Fruit fly (Drosophila melanogaster) whole organism, embryonic: Measurements from ENCODE around the gene Alg2.
A peak's percentile ranks its signal among the peaks of the same experiment; 100 is the strongest.

Experiments used
- CG10209 ChIP-seq: fragments of 200-800 bp; sonication (Bioruptor generic); optimal IDR thresholded peaks from 3 replicates; lab custom pipeline; 2017; ENCODE audit warnings: missing biosample characterization, mild to moderate bottlenecking, missing genetic modification characterization, missing genetic modification reagents
- CG10366 ChIP-seq: fragments of 200-800 bp; sonication (Bioruptor generic); IDR thresholded peaks from 2 replicates; pipeline ENCODE4 v1.3.6; 2022; ENCODE audit warnings: missing biosample characterization, missing genetic modification characterization
- CG11560 ChIP-seq: fragments of 200-800 bp; sonication (Bioruptor generic); IDR thresholded peaks from 3 replicates; pipeline ENCODE4 v1.3.6; 2022; ENCODE audit warnings: missing biosample characterization, missing genetic modification characterization
- CG12236 ChIP-seq: fragments of 200-800 bp; sonication (Bioruptor generic); optimal IDR thresholded peaks from 2 replicates; lab custom pipeline; 2016; ENCODE audit warnings: missing biosample characterization, missing genetic modification characterization
- CG13894 ChIP-seq: fragments of 200-800 bp; sonication (Bioruptor generic); optimal IDR thresholded peaks from 3 replicates; lab custom pipeline; 2018; ENCODE audit warnings: missing biosample characterization, mild to moderate bottlenecking, missing genetic modification characterization, moderate library complexity
- CG1832 ChIP-seq: fragments of 200-800 bp; sonication (Bioruptor generic); optimal IDR thresholded peaks from 2 replicates; lab custom pipeline; 2017; ENCODE audit warnings: missing biosample characterization, mild to moderate bottlenecking, missing genetic modification characterization, inconsistent platforms
- CG2712 ChIP-seq: fragments of 200-800 bp; optimal IDR thresholded peaks from 3 replicates; lab custom pipeline; 2019; ENCODE audit warnings: missing biosample characterization, mild to moderate bottlenecking, missing genetic modification characterization, moderate library complexity
- CG30403 ChIP-seq: fragments of 200-800 bp; sonication (Bioruptor generic); optimal IDR thresholded peaks from 3 replicates; lab custom pipeline; 2016; ENCODE audit warnings: missing biosample characterization, missing genetic modification characterization
- CG33213 ChIP-seq: fragments of 200-800 bp; sonication (Bioruptor generic); optimal IDR thresholded peaks from 3 replicates; lab custom pipeline; 2016; ENCODE audit warnings: missing biosample characterization, missing genetic modification characterization
- CG4328 ChIP-seq: fragments of 200-800 bp; sonication (Bioruptor generic); optimal IDR thresholded peaks from 3 replicates; lab custom pipeline; 2017; ENCODE audit warnings: missing biosample characterization, missing genetic modification reagents, missing genetic modification characterization
- CG4360 ChIP-seq: fragments of 200-800 bp; sonication (Bioruptor generic); IDR thresholded peaks from 2 replicates; pipeline ENCODE4 v1.3.6; 2022; ENCODE audit warnings: missing biosample characterization, missing genetic modification characterization
- CG6254 ChIP-seq: fragments of 200-800 bp; sonication (Bioruptor generic); optimal IDR thresholded peaks from 3 replicates; lab custom pipeline; 2017; ENCODE audit warnings: mild to moderate bottlenecking, missing biosample characterization, missing genetic modification reagents, missing genetic modification characterization
- CG6791 ChIP-seq: fragments of 200-800 bp; sonication (Bioruptor generic); IDR thresholded peaks from 3 replicates; pipeline ENCODE4 v1.3.6; 2022; ENCODE audit warnings: missing biosample characterization, missing genetic modification characterization; ENCODE audit not compliant: partially characterized antibody
- CG6813 ChIP-seq: fragments of 200-800 bp; sonication (Bioruptor generic); optimal IDR thresholded peaks from 2 replicates; lab custom pipeline; 2017; ENCODE audit warnings: missing biosample characterization, missing genetic modification characterization, mild to moderate bottlenecking, moderate library complexity, missing genetic modification reagents
- CG7745 ChIP-seq: fragments of 200-800 bp; sonication (Bioruptor generic); optimal IDR thresholded peaks from 2 replicates; lab custom pipeline; 2018; ENCODE audit warnings: missing biosample characterization, mild to moderate bottlenecking, missing genetic modification characterization, moderate library complexity
- CG8281 ChIP-seq: fragments of 200-800 bp; sonication (Bioruptor generic); optimal IDR thresholded peaks from 2 replicates; lab custom pipeline; 2018; ENCODE audit warnings: missing biosample characterization, mild to moderate bottlenecking, missing genetic modification characterization, moderate library complexity
- Chrac-16 ChIP-seq: fragments of 200-800 bp; sonication (Bioruptor generic); optimal IDR thresholded peaks from 3 replicates; lab custom pipeline; 2016; ENCODE audit warnings: missing biosample characterization, missing genetic modification characterization
- D19B ChIP-seq: fragments of 200-800 bp; sonication (Bioruptor generic); optimal IDR thresholded peaks from 2 replicates; lab custom pipeline; 2017; ENCODE audit warnings: missing biosample characterization, mild to moderate bottlenecking, missing genetic modification characterization
- Dip3 ChIP-seq: fragments of 200-800 bp; sonication (Bioruptor generic); optimal IDR thresholded peaks from 3 replicates; lab custom pipeline; 2016; ENCODE audit warnings: missing biosample characterization, missing genetic modification characterization
- Fer3 ChIP-seq: fragments of 200-800 bp; sonication (Bioruptor generic); optimal IDR thresholded peaks from 2 replicates; lab custom pipeline; 2018; ENCODE audit warnings: missing biosample characterization, mild to moderate bottlenecking, missing genetic modification characterization, moderate library complexity
- HLHmδ ChIP-seq: fragments of 200-800 bp; sonication (Bioruptor generic); optimal IDR thresholded peaks from 2 replicates; lab custom pipeline; 2018; ENCODE audit warnings: missing biosample characterization, mild to moderate bottlenecking, missing genetic modification characterization, moderate library complexity
- Hr3 ChIP-seq: fragments of 200-800 bp; sonication (Bioruptor generic); optimal IDR thresholded peaks from 3 replicates; lab custom pipeline; 2016; ENCODE audit warnings: missing biosample characterization, missing genetic modification characterization
- Kr ChIP-seq: fragments of 200-800 bp; sonication (Bioruptor generic); optimal IDR thresholded peaks from 2 replicates; lab custom pipeline; 2017; ENCODE audit warnings: missing biosample characterization, mild to moderate bottlenecking, missing genetic modification characterization
- MTF-1 ChIP-seq: fragments of 200-800 bp; sonication (Bioruptor generic); optimal IDR thresholded peaks from 2 replicates; lab custom pipeline; 2018; ENCODE audit warnings: missing biosample characterization, mild to moderate bottlenecking, missing genetic modification characterization, borderline replicate concordance
- Max ChIP-seq: fragments of 200-800 bp; sonication (Bioruptor generic); optimal IDR thresholded peaks from 2 replicates; lab custom pipeline; 2016; ENCODE audit warnings: missing biosample characterization, mild to moderate bottlenecking, missing genetic modification characterization
- NFAT ChIP-seq: fragments of 200-800 bp; sonication (Bioruptor generic); IDR thresholded peaks from 2 replicates; pipeline ENCODE4 v1.3.6; 2022; ENCODE audit warnings: missing biosample characterization, missing genetic modification characterization
- NfI ChIP-seq: fragments of 200-800 bp; sonication (Bioruptor generic); optimal IDR thresholded peaks from 3 replicates; lab custom pipeline; 2018; ENCODE audit warnings: missing biosample characterization, mild to moderate bottlenecking, missing genetic modification characterization, moderate library complexity
- Spps ChIP-seq: fragments of 200-800 bp; sonication (Bioruptor generic); optimal IDR thresholded peaks from 2 replicates; lab custom pipeline; 2018; ENCODE audit warnings: missing biosample characterization, mild to moderate bottlenecking, missing genetic modification characterization
- az2 ChIP-seq: fragments of 200-800 bp; sonication (Bioruptor generic); optimal IDR thresholded peaks from 3 replicates; lab custom pipeline; 2016; ENCODE audit warnings: missing biosample characterization, missing genetic modification characterization
- bcd ChIP-seq: fragments of 200-800 bp; sonication (Bioruptor generic); optimal IDR thresholded peaks from 2 replicates; lab custom pipeline; 2017; ENCODE audit warnings: missing biosample characterization, mild to moderate bottlenecking, missing genetic modification characterization
- bigmax ChIP-seq: fragments of 200-800 bp; sonication (Bioruptor generic); optimal IDR thresholded peaks from 2 replicates; lab custom pipeline; 2018; ENCODE audit warnings: missing biosample characterization, mild to moderate bottlenecking, missing genetic modification characterization
- dpn ChIP-seq, 2 experiments: fragments of 200-800 bp; sonication (Bioruptor generic); optimal IDR thresholded peaks; 3 replicates each; lab custom pipeline; 2016; ENCODE audit warnings: missing biosample characterization in 2 of 2, missing genetic modification characterization in 2 of 2
- grau ChIP-seq: fragments of 200-800 bp; optimal IDR thresholded peaks from 3 replicates; lab custom pipeline; 2019; ENCODE audit warnings: missing biosample characterization, mild to moderate bottlenecking, missing genetic modification characterization, moderate library complexity
- hbn ChIP-seq: fragments of 200-800 bp; sonication (Bioruptor generic); IDR thresholded peaks from 2 replicates; pipeline ENCODE4 v1.3.6; 2022; ENCODE audit warnings: missing biosample characterization, missing genetic modification characterization; ENCODE audit not compliant: partially characterized antibody
- ken ChIP-seq: fragments of 200-800 bp; sonication (Bioruptor generic); IDR thresholded peaks from 3 replicates; pipeline ENCODE4 v1.3.6; 2022; ENCODE audit warnings: missing biosample characterization, missing genetic modification characterization
- lola ChIP-seq, 3 experiments: fragments of >200 bp in 2 of 3; fragments of 200-800 bp in 1 of 3; sonication (Bioruptor generic) in 1 of 3; optimal IDR thresholded peaks; 2 replicates each; lab custom pipeline; 2017 to 2019; ENCODE audit warnings: missing biosample characterization in 3 of 3, missing genetic modification characterization in 3 of 3, mild to moderate bottlenecking in 1 of 3, moderate library complexity in 1 of 3
- mam ChIP-seq: fragments of 200-800 bp; sonication (Bioruptor generic); optimal IDR thresholded peaks from 3 replicates; lab custom pipeline; 2016; ENCODE audit warnings: missing biosample characterization, missing genetic modification characterization
- nom ChIP-seq: fragments of 200-800 bp; sonication (Bioruptor generic); optimal IDR thresholded peaks from 2 replicates; lab custom pipeline; 2017; ENCODE audit warnings: missing biosample characterization, missing genetic modification characterization, mild to moderate bottlenecking, moderate library complexity, missing genetic modification reagents
- odd ChIP-seq: fragments of 200-800 bp; sonication (Bioruptor generic); optimal IDR thresholded peaks from 2 replicates; lab custom pipeline; 2017; ENCODE audit warnings: missing biosample characterization, mild to moderate bottlenecking, missing genetic modification characterization
- pan ChIP-seq, 4 experiments: fragments of >200 bp in 3 of 4; fragments of 200-800 bp in 1 of 4; sonication (Bioruptor generic) in 1 of 4; optimal IDR thresholded peaks in 3 of 4; IDR thresholded peaks in 1 of 4; 2 replicates each; pipeline versions ENCODE4 v1.3.6 to Lab custom; 2017 to 2022; ENCODE audit warnings: missing biosample characterization in 2 of 4, missing genetic modification characterization in 2 of 4, mixed read lengths in 1 of 4
- phol ChIP-seq: fragments of 200-800 bp; sonication (Bioruptor generic); optimal IDR thresholded peaks from 3 replicates; lab custom pipeline; 2018; ENCODE audit warnings: missing biosample characterization, mild to moderate bottlenecking, missing genetic modification characterization, moderate library complexity
- row ChIP-seq: fragments of 200-800 bp; sonication (Bioruptor generic); IDR thresholded peaks from 3 replicates; pipeline ENCODE4 v1.3.6; 2022; ENCODE audit warnings: missing biosample characterization, missing genetic modification characterization
- salm ChIP-seq: fragments of 200-800 bp; sonication (Bioruptor generic); optimal IDR thresholded peaks from 2 replicates; lab custom pipeline; 2018; ENCODE audit warnings: missing biosample characterization, mild to moderate bottlenecking, missing genetic modification characterization
- slbo ChIP-seq: fragments of 200-800 bp; sonication (Bioruptor generic); IDR thresholded peaks from 2 replicates; pipeline ENCODE4 v1.3.6; 2022; ENCODE audit warnings: missing biosample characterization, missing genetic modification characterization
- sr ChIP-seq: fragments of 200-800 bp; sonication (Bioruptor generic); IDR thresholded peaks from 3 replicates; pipeline ENCODE4 v1.3.6; 2022; ENCODE audit warnings: missing biosample characterization, missing genetic modification characterization
- tna ChIP-seq: fragments of 200-800 bp; sonication (Bioruptor generic); IDR thresholded peaks from 2 replicates; pipeline ENCODE4 v1.3.6; 2022; ENCODE audit warnings: missing biosample characterization, missing genetic modification characterization; ENCODE audit not compliant: partially characterized antibody
- unpg ChIP-seq: fragments of 200-800 bp; sonication (Bioruptor generic); optimal IDR thresholded peaks from 3 replicates; lab custom pipeline; 2018; ENCODE audit warnings: missing biosample characterization, mild to moderate bottlenecking, missing genetic modification characterization, moderate library complexity
- yki ChIP-seq: fragments of >200 bp; optimal IDR thresholded peaks from 3 replicates; lab custom pipeline; 2018
- zf30C ChIP-seq: fragments of 200-800 bp; sonication (Bioruptor generic); optimal IDR thresholded peaks from 3 replicates; lab custom pipeline; 2018; ENCODE audit warnings: missing biosample characterization, mild to moderate bottlenecking, missing genetic modification characterization

Gene Alg2

dm6 chr3L:3192912-3193311 is 49.3 kb downstream of the Alg2 start, which contains the start of gene Hsp83 (continued):
- TF ChIP-seq CG2712 (tag; lab: Kevin White, UChicago) (peak; percentile 87), CG11560 (tag; lab: Robert Waterston, UW) (no peak; the same call in 2 of the 3 replicates), tna (no peak), CG12236 (peak; percentile 88), Fer3 (tag; lab: Kevin White, UChicago) (peak; percentile 98), CG6254 (GFP tag; lab: Kevin White, UChicago) (peak; percentile 95), Hr3 (GFP tag; lab: Kevin White, UChicago) (peak; percentile 73), CG6813 (GFP tag; lab: Kevin White, UChicago) (peak; percentile 100), CG7745 (tag; lab: Kevin White, UChicago) (peak; percentile 80), D19B (GFP tag; lab: Kevin White, UChicago) (peak; percentile 87), HLHmδ (GFP tag; lab: Kevin White, UChicago) (peak; percentile 100), yki (lab: Kevin White, UChicago) (no peak), bcd (GFP tag; lab: Kevin White, UChicago) (peak; percentile 96), CG4328 (GFP tag; lab: Kevin White, UChicago) (peak; percentile 99), CG4360 (GFP tag; lab: Robert Waterston, UW) (peak; percentile 74), CG10366 (GFP tag; lab: Robert Waterston, UW) (peak; percentile 85), NfI (peak; percentile 98), dpn (GFP tag; optimal IDR thresholded peaks at IDR 0.05; lab: Kevin White, UChicago) (peak; percentile 85 to 94), salm (peak; percentile 89), ken (GFP tag; lab: Robert Waterston, UW) (peak; percentile 92), Kr (GFP tag; lab: Kevin White, UChicago) (peak; percentile 94), nom (GFP tag; lab: Kevin White, UChicago) (peak; percentile 99), CG13894 (peak; percentile 97), grau (tag; lab: Kevin White, UChicago) (peak; percentile 90), CG30403 (GFP tag; lab: Kevin White, UChicago) (peak; percentile 82), Chrac-16 (peak; percentile 79), row (peak; percentile 10; the same call in 1 of the 3 replicates), sr (peak; percentile 96), phol (tag; lab: Kevin White, UChicago) (peak; percentile 82), bigmax (GFP tag; lab: Kevin White, UChicago) (peak; percentile 91), CG1832 (no peak), mam (peak; percentile 79), CG6791 (GFP tag; lab: Robert Waterston, UW) (peak; percentile 23; the same call in 1 of the 3 replicates), CG10209 (GFP tag; lab: Kevin White, UChicago) (peak; percentile 96), lola (GFP tag; optimal IDR thresholded peaks at IDR 0.05; lab: Kevin White, UChicago) (peak in 1 of 3 experiments; percentile 59), Max (GFP tag; lab: Kevin White, UChicago) (peak; percentile 87), pan (optimal IDR thresholded peaks at IDR 0.05; lab: Kevin White, UChicago) (no peak), pan (GFP tag; optimal IDR thresholded peaks at IDR 0.05 in 1 of 2, IDR thresholded peaks at IDR 0.05 in 1 of 2) (peak in 1 of 2 experiments; percentile 92), CG33213 (GFP tag; lab: Kevin White, UChicago) (peak; percentile 98), CG8281 (tag; lab: Kevin White, UChicago) (peak; percentile 74), unpg (GFP tag; lab: Kevin White, UChicago) (peak; percentile 94), az2 (GFP tag; lab: Kevin White, UChicago) (peak; percentile 83), Spps (tag; lab: Kevin White, UChicago) (peak; percentile 80), odd (GFP tag; lab: Kevin White, UChicago) (peak; percentile 99), Dip3 (GFP tag; lab: Kevin White, UChicago) (peak; percentile 86), slbo (peak; percentile 84), zf30C (GFP tag; lab: Kevin White, UChicago) (peak; percentile 84), NFAT (GFP tag; lab: Robert Waterston, UW) (peak; percentile 96), MTF-1 (peak; percentile 99), hbn (GFP tag; lab: Robert Waterston, UW) (no peak)
